Worm (Caenorhabditis elegans) whole organism, young adult: Measurements from ENCODE around the gene C37C3.18.
A peak's percentile ranks its signal among the peaks of the same experiment; 100 is the strongest.

Experiments used
- B0035.1 ChIP-seq: sonication (generic microtip); optimal IDR thresholded peaks from 2 replicates; lab custom pipeline; 2016; ENCODE audit warnings: missing genetic modification characterization, mild to moderate bottlenecking, missing compliant biosample characterization, missing genotype, missing genetic modification reagents
- B0261.1 ChIP-seq: sonication (generic microtip); optimal IDR thresholded peaks from 2 replicates; lab custom pipeline; 2016; ENCODE audit warnings: mild to moderate bottlenecking, missing genetic modification characterization, moderate library complexity, missing compliant biosample characterization
- C06A6.2 ChIP-seq: fragments of 200-800 bp; sonication (Bioruptor generic); conservative IDR thresholded peaks from 2 replicates; pipeline ENCODE4 v1.3.6; 2022; ENCODE audit warnings: missing genetic modification characterization, missing compliant biosample characterization
- F37B4.10 ChIP-seq: fragments of 200-800 bp; sonication (Bioruptor generic); IDR thresholded peaks from 2 replicates; pipeline ENCODE4 v1.3.6; 2022; ENCODE audit warnings: missing genetic modification characterization, missing compliant biosample characterization
- F49E8.2 ChIP-seq: sonication (generic microtip); optimal IDR thresholded peaks from 3 replicates; lab custom pipeline; 2017; ENCODE audit warnings: missing genetic modification characterization, mild to moderate bottlenecking, missing compliant biosample characterization, antibody characterized with exemption, moderate library complexity; ENCODE audit not compliant: insufficient read depth
- F52B5.7 ChIP-seq: sonication (generic microtip); optimal IDR thresholded peaks from 2 replicates; lab custom pipeline; 2016; ENCODE audit warnings: mild to moderate bottlenecking, missing genetic modification characterization, missing compliant biosample characterization
- F57A8.1 ChIP-seq: fragments of 200-800 bp; sonication (Bioruptor generic); optimal IDR thresholded peaks from 2 replicates; lab custom pipeline; 2018; ENCODE audit warnings: mild to moderate bottlenecking, missing genetic modification characterization, moderate library complexity, missing compliant biosample characterization
- T07F8.4 ChIP-seq: sonication (generic microtip); optimal IDR thresholded peaks from 2 replicates; lab custom pipeline; 2016; ENCODE audit warnings: mild to moderate bottlenecking, missing genetic modification characterization, moderate library complexity, missing compliant biosample characterization
- T26A5.8 ChIP-seq: sonication (generic microtip); optimal IDR thresholded peaks from 2 replicates; lab custom pipeline; 2016; ENCODE audit warnings: missing genetic modification characterization, missing compliant biosample characterization
- Y53G8AR.9 ChIP-seq: fragments of 200-800 bp; sonication (Bioruptor generic); conservative IDR thresholded peaks from 2 replicates; pipeline ENCODE4 v1.3.6; 2022; ENCODE audit warnings: missing genetic modification reagents, missing genetic modification characterization, missing compliant biosample characterization
- ZK185.1 ChIP-seq: sonication (generic microtip); optimal IDR thresholded peaks from 2 replicates; lab custom pipeline; 2016; ENCODE audit warnings: mild to moderate bottlenecking, missing genetic modification characterization, missing compliant biosample characterization; ENCODE audit not compliant: poor library complexity, severe bottlenecking
- atf-7 ChIP-seq: sonication (generic microtip); optimal IDR thresholded peaks from 2 replicates; lab custom pipeline; 2017; ENCODE audit warnings: mild to moderate bottlenecking, missing genetic modification characterization, missing compliant biosample characterization
- attf-6 ChIP-seq: fragments of 200-800 bp; sonication (Bioruptor generic); IDR thresholded peaks from 2 replicates; pipeline ENCODE4 v1.3.6; 2022; ENCODE audit warnings: missing genetic modification reagents, missing genetic modification characterization, missing compliant biosample characterization
- bed-1 ChIP-seq: fragments of 200-800 bp; sonication (Bioruptor generic); IDR thresholded peaks from 2 replicates; pipeline ENCODE4 v1.3.6; 2022; ENCODE audit warnings: missing genetic modification reagents, missing genetic modification characterization, missing compliant biosample characterization
- chd-7 ChIP-seq: sonication (generic microtip); optimal IDR thresholded peaks from 2 replicates; lab custom pipeline; 2016; ENCODE audit warnings: mild to moderate bottlenecking, missing genetic modification characterization, moderate library complexity, missing compliant biosample characterization
- die-1 ChIP-seq: sonication (generic microtip); optimal IDR thresholded peaks from 2 replicates; lab custom pipeline; 2016; ENCODE audit warnings: missing genotype, mild to moderate bottlenecking, missing genetic modification characterization, missing compliant biosample characterization
- dox-1 ChIP-seq: fragments of 200-800 bp; sonication (Bioruptor generic); IDR thresholded peaks from 2 replicates; pipeline ENCODE4 v1.3.6; 2022; ENCODE audit warnings: missing genetic modification reagents, missing genetic modification characterization, missing compliant biosample characterization
- dpl-1 ChIP-seq: fragments of 150-350 bp; optimal IDR thresholded peaks from 2 replicates; lab custom pipeline; 2014; ENCODE audit warnings: missing biosample characterization, missing genetic modification reagents, missing genetic modification characterization
- egl-44 ChIP-seq: fragments of 200-800 bp; sonication (Bioruptor generic); IDR thresholded peaks from 2 replicates; pipeline ENCODE4 v1.3.6; 2022; ENCODE audit warnings: missing genetic modification reagents, missing genetic modification characterization, missing compliant biosample characterization
- gei-17 ChIP-seq: fragments of 200-800 bp; sonication (Bioruptor generic); optimal IDR thresholded peaks from 2 replicates; lab custom pipeline; 2018; ENCODE audit warnings: mild to moderate bottlenecking, missing genetic modification characterization, missing compliant biosample characterization
- him-1 ChIP-seq: sonication (generic microtip); optimal IDR thresholded peaks from 2 replicates; lab custom pipeline; 2016; ENCODE audit warnings: missing genotype, missing genetic modification reagents, missing genetic modification characterization, missing compliant biosample characterization
- hlh-12 ChIP-seq: sonication (generic microtip); optimal IDR thresholded peaks from 2 replicates; lab custom pipeline; 2016; ENCODE audit warnings: missing genetic modification characterization, missing compliant biosample characterization
- hmg-1.2 ChIP-seq: fragments of 200-800 bp; sonication (Bioruptor generic); IDR thresholded peaks from 2 replicates; pipeline ENCODE4 v1.3.6; 2022; ENCODE audit warnings: missing genetic modification reagents, missing genetic modification characterization, missing compliant biosample characterization
- lin-26 ChIP-seq: fragments of 200-800 bp; sonication (Bioruptor generic); IDR thresholded peaks from 2 replicates; pipeline ENCODE4 v1.3.6; 2022; ENCODE audit warnings: missing genetic modification reagents, missing genetic modification characterization, missing compliant biosample characterization
- lin-40 ChIP-seq: sonication (generic microtip); optimal IDR thresholded peaks from 2 replicates; lab custom pipeline; 2016; ENCODE audit warnings: missing genetic modification characterization, mild to moderate bottlenecking, missing compliant biosample characterization, missing genotype, missing genetic modification reagents
- lsy-27 ChIP-seq: sonication (generic microtip); optimal IDR thresholded peaks from 2 replicates; lab custom pipeline; 2017; ENCODE audit warnings: missing genetic modification characterization, mild to moderate bottlenecking, missing compliant biosample characterization, antibody characterized with exemption, missing genotype, borderline replicate concordance; ENCODE audit not compliant: insufficient read depth
- madf-3 ChIP-seq: fragments of 200-800 bp; sonication (Bioruptor generic); IDR thresholded peaks from 2 replicates; pipeline ENCODE4 v1.3.6; 2022; ENCODE audit warnings: missing genetic modification reagents, missing genetic modification characterization, missing compliant biosample characterization
- madf-6 ChIP-seq: fragments of 200-800 bp; sonication (Bioruptor generic); IDR thresholded peaks from 2 replicates; pipeline ENCODE4 v1.3.6; 2022; ENCODE audit warnings: missing genetic modification reagents, missing genetic modification characterization, missing compliant biosample characterization
- madf-8 ChIP-seq: fragments of 200-800 bp; sonication (Bioruptor generic); conservative IDR thresholded peaks from 2 replicates; pipeline ENCODE4 v1.3.6; 2022; ENCODE audit warnings: missing genetic modification reagents, missing genetic modification characterization, missing compliant biosample characterization
- mes-4 ChIP-seq: sonication (generic microtip); optimal IDR thresholded peaks from 2 replicates; lab custom pipeline; 2016; ENCODE audit warnings: missing genotype, missing genetic modification characterization, missing compliant biosample characterization
- nfya-2 ChIP-seq: fragments of 200-800 bp; sonication (Bioruptor generic); IDR thresholded peaks from 2 replicates; pipeline ENCODE4 v1.3.6; 2022; ENCODE audit warnings: missing genetic modification reagents, missing genetic modification characterization, missing compliant biosample characterization
- nfyb-1 ChIP-seq: fragments of 200-800 bp; sonication (Bioruptor generic); IDR thresholded peaks from 2 replicates; pipeline ENCODE4 v1.3.6; 2022; ENCODE audit warnings: missing genetic modification reagents, missing genetic modification characterization, missing compliant biosample characterization
- nhr-90 ChIP-seq: sonication (generic microtip); optimal IDR thresholded peaks from 2 replicates; lab custom pipeline; 2016; ENCODE audit warnings: missing genotype, mild to moderate bottlenecking, missing genetic modification characterization, missing compliant biosample characterization
- pha-4 ChIP-seq: fragments of 150-350 bp; sonication (generic microtip); optimal IDR thresholded peaks from 2 replicates; lab custom pipeline; 2014; ENCODE audit warnings: missing biosample characterization, missing genetic modification reagents, missing genetic modification characterization
- rcor-1 ChIP-seq: fragments of 200-800 bp; sonication (Bioruptor generic); IDR thresholded peaks from 2 replicates; pipeline ENCODE4 v1.3.6; 2022; ENCODE audit warnings: missing genetic modification reagents, missing genetic modification characterization, missing compliant biosample characterization
- rec-8 ChIP-seq, 2 experiments: sonication (generic microtip); optimal IDR thresholded peaks; 2 replicates each; lab custom pipeline; 2016; ENCODE audit warnings: mild to moderate bottlenecking in 2 of 2, missing genetic modification characterization in 2 of 2, missing genetic modification reagents in 2 of 2, missing genotype in 2 of 2, missing biosample characterization in 1 of 2, missing compliant biosample characterization in 1 of 2, moderate library complexity in 1 of 2
- repo-1 ChIP-seq: sonication (generic microtip); optimal IDR thresholded peaks from 2 replicates; lab custom pipeline; 2017; ENCODE audit warnings: mild to moderate bottlenecking, missing genetic modification characterization, missing compliant biosample characterization
- snpc-4 ChIP-seq, 5 experiments: fragments of 150-350 bp in 1 of 5; sonication (generic microtip) in 4 of 5; optimal IDR thresholded peaks; 2 replicates each; lab custom pipeline; 2014 to 2018; ENCODE audit warnings: missing genetic modification characterization in 5 of 5, missing biosample characterization in 3 of 5, antibody characterized with exemption in 2 of 5, mild to moderate bottlenecking in 2 of 5, missing compliant biosample characterization in 2 of 5, missing genotype in 2 of 5, moderate library complexity in 2 of 5, missing genetic modification reagents in 1 of 5
- tbp1 ChIP-seq: fragments of 200-800 bp; sonication (Bioruptor generic); optimal IDR thresholded peaks from 2 replicates; lab custom pipeline; 2018; ENCODE audit warnings: mild to moderate bottlenecking, missing genetic modification characterization, missing compliant biosample characterization
- tlf-1 ChIP-seq: fragments of 200-800 bp; sonication (Bioruptor generic); optimal IDR thresholded peaks from 2 replicates; lab custom pipeline; 2018; ENCODE audit warnings: mild to moderate bottlenecking, missing genetic modification characterization, missing compliant biosample characterization
- unc-130 ChIP-seq: sonication (generic microtip); optimal IDR thresholded peaks from 2 replicates; lab custom pipeline; 2016; ENCODE audit warnings: missing genetic modification reagents, missing genetic modification characterization, missing compliant biosample characterization
- xnd-1 ChIP-seq: sonication (generic microtip); optimal IDR thresholded peaks from 2 replicates; lab custom pipeline; 2016; ENCODE audit warnings: missing genotype, missing genetic modification reagents, missing genetic modification characterization, missing compliant biosample characterization
- zfh-2 ChIP-seq: fragments of 200-800 bp; sonication (Bioruptor generic); conservative IDR thresholded peaks from 2 replicates; pipeline ENCODE4 v1.3.6; 2022; ENCODE audit warnings: missing genetic modification reagents, missing genetic modification characterization, missing compliant biosample characterization
- zim-3 ChIP-seq: sonication (generic microtip); optimal IDR thresholded peaks from 2 replicates; lab custom pipeline; 2017; ENCODE audit warnings: mild to moderate bottlenecking, missing genetic modification characterization, moderate library complexity, missing compliant biosample characterization
- ztf-22 ChIP-seq: fragments of 200-800 bp; sonication (Bioruptor generic); optimal IDR thresholded peaks from 2 replicates; lab custom pipeline; 2018; ENCODE audit warnings: mild to moderate bottlenecking, missing genetic modification characterization, moderate library complexity, missing compliant biosample characterization
- ztf-3 ChIP-seq: fragments of 200-800 bp; sonication (Bioruptor generic); optimal IDR thresholded peaks from 2 replicates; lab custom pipeline; 2018; ENCODE audit warnings: mild to moderate bottlenecking, missing genetic modification characterization, missing compliant biosample characterization

C37C3.18 gene

ce11 chrV:7856641-7857040 is 1.8 kb downstream of the C37C3.18 start:
- TF ChIP-seq hlh-12 (tag; lab: Kevin White, UChicago) (no peak), dox-1 (GFP tag; lab: Robert Waterston, UW) (no peak), Y53G8AR.9 (no peak), chd-7 (tag; lab: Kevin White, UChicago) (no peak), F49E8.2 (tag; lab: Kevin White, UChicago) (no peak), zfh-2 (peak; percentile 62), ZK185.1 (tag; lab: Kevin White, UChicago) (no peak), T07F8.4 (tag; lab: Kevin White, UChicago) (no peak)

- TF ChIP-seq egl-44 (GFP tag; lab: Robert Waterston, UW) = no peak
- no peak for TF ChIP-seq die-1
- TF ChIP-seq him-1 = no peak
- TF ChIP-seq attf-6 (GFP tag; lab: Robert Waterston, UW) = peak; percentile 18; the same call in 1 of the 2 replicates
- peak; percentile 85 for TF ChIP-seq nfyb-1
- 0 out of 2 replicates have a peak, but pooled peaks have one; percentile 8 for TF ChIP-seq hmg-1.2
- TF ChIP-seq nhr-90 = no peak
- TF ChIP-seq bed-1 = no peak
- TF ChIP-seq C06A6.2 = no peak
- TF ChIP-seq T26A5.8 (tag; lab: Kevin White, UChicago) = peak; percentile 11
- TF ChIP-seq hlh-12 (tag; lab: Kevin White, UChicago) = no peak
- no peak for TF ChIP-seq madf-8
- no peak for TF ChIP-seq lsy-27 (tag; lab: Kevin White, UChicago)
- TF ChIP-seq zfh-2 = no peak
- TF ChIP-seq B0261.1 (tag; lab: Kevin White, UChicago) = no peak
- peak; percentile 15 for TF ChIP-seq B0035.1 (tag; lab: Kevin White, UChicago)
- TF ChIP-seq mes-4 (tag; lab: Kevin White, UChicago) = peak; percentile 3
- TF ChIP-seq rec-8 (tag; optimal IDR thresholded peaks at IDR 0.05; lab: Kevin White, UChicago) = no peak
- peak; percentile 9 for TF ChIP-seq snpc-4 (GFP tag; optimal IDR thresholded peaks at IDR 0.05; lab: Kevin White, UChicago)
- TF ChIP-seq snpc-4 (tag; optimal IDR thresholded peaks at IDR 0.05; lab: Kevin White, UChicago) = peak in 2 of 4 experiments; percentile 24 to 39
- TF ChIP-seq ztf-3 (GFP tag; lab: Kevin White, UChicago) = no peak
- peak; percentile 3 for TF ChIP-seq lin-40
- TF ChIP-seq madf-3 (GFP tag; lab: Robert Waterston, UW) = no peak
- no peak for TF ChIP-seq nfya-2 (GFP tag; lab: Robert Waterston, UW)
- no peak for TF ChIP-seq lin-26 (GFP tag; lab: Robert Waterston, UW)
- TF ChIP-seq atf-7 (tag; lab: Kevin White, UChicago) = peak; percentile 4
- TF ChIP-seq tbp1 (GFP tag; lab: Kevin White, UChicago) = peak; percentile 12
- no peak for TF ChIP-seq ztf-22
- TF ChIP-seq madf-6 (GFP tag; lab: Robert Waterston, UW) = peak; percentile 45
- TF ChIP-seq F52B5.7 (tag; lab: Kevin White, UChicago) = no peak
- TF ChIP-seq tlf-1 (GFP tag; lab: Kevin White, UChicago) = peak; percentile 57
- no peak for TF ChIP-seq dpl-1 (GFP tag; lab: Kevin White, UChicago)
- TF ChIP-seq T07F8.4 (tag; lab: Kevin White, UChicago) = no peak
- no peak for TF ChIP-seq unc-130 (GFP tag; lab: Kevin White, UChicago)
- no peak for TF ChIP-seq pha-4 (tag; lab: Kevin White, UChicago)
- no peak for TF ChIP-seq xnd-1 (tag; lab: Kevin White, UChicago)
- TF ChIP-seq rcor-1 (GFP tag; lab: Robert Waterston, UW) = no peak
- no peak for TF ChIP-seq F57A8.1
- TF ChIP-seq ZK185.1 (tag; lab: Kevin White, UChicago) = no peak
- TF ChIP-seq F37B4.10 = no peak
- TF ChIP-seq zim-3 (tag; lab: Kevin White, UChicago) = peak; percentile 30
- no peak for TF ChIP-seq gei-17 (GFP tag; lab: Kevin White, UChicago)
- TF ChIP-seq repo-1 = peak; percentile 85
Measured at ce11 chrV:7857931-7858330, 3.1 kb downstream of the C37C3.18 start, which contains the start of gene C37C3.1. Gene C37C3.1 (plus strand): TSS chrV:7857963.
